Fruit fly (Drosophila melanogaster) whole organism, embryonic: ENCODE measurements around the gene cdi.

Source experiments
- CG10147 ChIP-seq: fragments of 200-800 bp; sonication (Bioruptor generic); optimal IDR thresholded peaks from 2 replicates; lab custom pipeline; 2019; ENCODE audit warnings: missing biosample characterization, mild to moderate bottlenecking, missing genetic modification characterization, moderate library complexity
- CG10462 ChIP-seq: fragments of 200-800 bp; sonication (Bioruptor generic); optimal IDR thresholded peaks from 2 replicates; lab custom pipeline; 2016; ENCODE audit warnings: missing biosample characterization, missing genetic modification characterization
- CG10959 ChIP-seq: fragments of 200-800 bp; sonication (Bioruptor generic); IDR thresholded peaks from 2 replicates; pipeline ENCODE4 v1.3.6; 2022; ENCODE audit warnings: missing biosample characterization, missing genetic modification characterization
- CG11560 ChIP-seq: fragments of 200-800 bp; sonication (Bioruptor generic); IDR thresholded peaks from 3 replicates; pipeline ENCODE4 v1.3.6; 2022; ENCODE audit warnings: missing biosample characterization, missing genetic modification characterization
- CG11696 ChIP-seq: fragments of 200-800 bp; sonication (Bioruptor generic); IDR thresholded peaks from 2 replicates; pipeline ENCODE4 v1.3.6; 2022; ENCODE audit warnings: missing biosample characterization, missing genetic modification characterization
- CG12391 ChIP-seq: fragments of 200-800 bp; sonication (Bioruptor generic); optimal IDR thresholded peaks from 3 replicates; lab custom pipeline; 2018; ENCODE audit warnings: missing biosample characterization, mild to moderate bottlenecking, missing genetic modification characterization, moderate library complexity
- CG12769 ChIP-seq: fragments of 200-800 bp; sonication (Bioruptor generic); optimal IDR thresholded peaks from 2 replicates; lab custom pipeline; 2019; ENCODE audit warnings: missing biosample characterization, mild to moderate bottlenecking, missing genetic modification characterization, moderate library complexity
- CG12942 ChIP-seq: fragments of 200-800 bp; sonication (Bioruptor generic); optimal IDR thresholded peaks from 3 replicates; lab custom pipeline; 2016; ENCODE audit warnings: missing biosample characterization, missing genetic modification characterization
- CG13123 ChIP-seq: fragments of 200-800 bp; sonication (Bioruptor generic); optimal IDR thresholded peaks from 2 replicates; lab custom pipeline; 2016; ENCODE audit warnings: missing biosample characterization, missing genetic modification characterization
- CG14710 ChIP-seq: fragments of 200-800 bp; sonication (Bioruptor generic); optimal IDR thresholded peaks from 3 replicates; lab custom pipeline; 2019; ENCODE audit warnings: missing biosample characterization, mild to moderate bottlenecking, missing genetic modification characterization, moderate library complexity
- CG15269 ChIP-seq: fragments of 200-800 bp; sonication (Bioruptor generic); optimal IDR thresholded peaks from 2 replicates; lab custom pipeline; 2018; ENCODE audit warnings: missing biosample characterization, mild to moderate bottlenecking, missing genetic modification characterization, moderate library complexity
- CG17385 ChIP-seq: fragments of 200-800 bp; sonication (Bioruptor generic); optimal IDR thresholded peaks from 3 replicates; lab custom pipeline; 2018; ENCODE audit warnings: missing biosample characterization, mild to moderate bottlenecking, missing genetic modification characterization
- CG18476 ChIP-seq: fragments of 200-800 bp; sonication (Bioruptor generic); optimal IDR thresholded peaks from 2 replicates; lab custom pipeline; 2016; ENCODE audit warnings: missing biosample characterization, mild to moderate bottlenecking, missing genetic modification characterization
- CG31224 ChIP-seq: fragments of 200-800 bp; sonication (Bioruptor generic); IDR thresholded peaks from 2 replicates; pipeline ENCODE4 v1.3.6; 2022; ENCODE audit warnings: missing biosample characterization, missing genetic modification characterization
- CG3847 ChIP-seq: fragments of 200-800 bp; sonication (Bioruptor generic); IDR thresholded peaks from 2 replicates; pipeline ENCODE4 v1.3.6; 2022; ENCODE audit warnings: missing biosample characterization, missing genetic modification characterization
- CG43689 ChIP-seq: fragments of 200-800 bp; sonication (Bioruptor generic); IDR thresholded peaks from 2 replicates; pipeline ENCODE4 v1.3.6; 2022; ENCODE audit warnings: missing biosample characterization, missing genetic modification characterization
- CG4854 ChIP-seq: fragments of 200-800 bp; sonication (Bioruptor generic); optimal IDR thresholded peaks from 2 replicates; lab custom pipeline; 2016; ENCODE audit warnings: missing biosample characterization, missing genetic modification characterization, inconsistent platforms
- CG6254 ChIP-seq: fragments of 200-800 bp; sonication (Bioruptor generic); optimal IDR thresholded peaks from 3 replicates; lab custom pipeline; 2017; ENCODE audit warnings: mild to moderate bottlenecking, missing biosample characterization, missing genetic modification reagents, missing genetic modification characterization
- CG6272 ChIP-seq: fragments of 200-800 bp; sonication (Bioruptor generic); IDR thresholded peaks from 2 replicates; pipeline ENCODE4 v1.3.6; 2022; ENCODE audit warnings: missing biosample characterization, missing genetic modification characterization
- CG8478 ChIP-seq: fragments of >200 bp; optimal IDR thresholded peaks from 2 replicates; lab custom pipeline; 2018
- CG9876 ChIP-seq: fragments of 200-800 bp; sonication (Bioruptor generic); optimal IDR thresholded peaks from 2 replicates; lab custom pipeline; 2016; ENCODE audit warnings: missing biosample characterization, missing genetic modification characterization
- CHES-1-like ChIP-seq: fragments of 200-800 bp; sonication (Bioruptor generic); optimal IDR thresholded peaks from 2 replicates; lab custom pipeline; 2016; ENCODE audit warnings: missing biosample characterization, missing genetic modification characterization
- D ChIP-seq, 2 experiments: fragments of 200-800 bp in 1 of 2; fragments of >200 bp in 1 of 2; sonication (Bioruptor generic) in 1 of 2; optimal IDR thresholded peaks; 2 replicates in 1 of 2; 3 replicates in 1 of 2; lab custom pipeline; 2017; ENCODE audit warnings: mild to moderate bottlenecking in 1 of 2, missing biosample characterization in 1 of 2, missing genetic modification characterization in 1 of 2, missing genetic modification reagents in 1 of 2
- Dad ChIP-seq: fragments of 200-800 bp; sonication (Bioruptor generic); optimal IDR thresholded peaks from 3 replicates; lab custom pipeline; 2016; ENCODE audit warnings: missing biosample characterization, missing genetic modification characterization
- Ets97D ChIP-seq: fragments of 200-800 bp; sonication (Bioruptor generic); optimal IDR thresholded peaks from 3 replicates; lab custom pipeline; 2016; ENCODE audit warnings: missing biosample characterization, missing genetic modification characterization
- HLH4C ChIP-seq: fragments of 200-800 bp; sonication (Bioruptor generic); IDR thresholded peaks from 3 replicates; pipeline ENCODE4 v1.3.6; 2022; ENCODE audit warnings: missing biosample characterization, missing genetic modification characterization; ENCODE audit not compliant: partially characterized antibody
- Hr3 ChIP-seq: fragments of 200-800 bp; sonication (Bioruptor generic); optimal IDR thresholded peaks from 3 replicates; lab custom pipeline; 2016; ENCODE audit warnings: missing biosample characterization, missing genetic modification characterization
- MBD-R2 ChIP-seq: fragments of 200-800 bp; sonication (Bioruptor generic); IDR thresholded peaks from 2 replicates; pipeline ENCODE4 v1.3.6; 2022; ENCODE audit warnings: missing biosample characterization, missing genetic modification characterization
- Mad ChIP-seq: fragments of 200-800 bp; sonication (Bioruptor generic); optimal IDR thresholded peaks from 2 replicates; lab custom pipeline; 2016; ENCODE audit warnings: missing biosample characterization, missing genetic modification characterization
- Med ChIP-seq: fragments of 200-800 bp; sonication (Bioruptor generic); peaks from one replicate; lab custom pipeline; 2016; ENCODE audit warnings: missing biosample characterization, missing genetic modification characterization, mild to moderate bottlenecking, inconsistent platforms, moderate library complexity
- Mes4 ChIP-seq: fragments of 200-800 bp; sonication (Bioruptor generic); optimal IDR thresholded peaks from 2 replicates; lab custom pipeline; 2016; ENCODE audit warnings: missing biosample characterization, missing genetic modification characterization
- Ravus ChIP-seq: fragments of 200-800 bp; sonication (Bioruptor generic); IDR thresholded peaks from 2 replicates; pipeline ENCODE4 v1.3.6; 2022; ENCODE audit warnings: missing biosample characterization, missing genetic modification characterization
- Sry-δ ChIP-seq: fragments of 200-800 bp; sonication (Bioruptor generic); optimal IDR thresholded peaks from 2 replicates; lab custom pipeline; 2016; ENCODE audit warnings: missing biosample characterization, missing genetic modification characterization
- Taf1 ChIP-seq: fragments of 200-800 bp; sonication (Bioruptor generic); IDR thresholded peaks from 2 replicates; pipeline ENCODE4 v1.3.6; 2022; ENCODE audit warnings: missing biosample characterization, missing genetic modification characterization
- Tbp ChIP-seq: fragments of >200 bp; optimal IDR thresholded peaks from 2 replicates; lab custom pipeline; 2018; ENCODE audit warnings: missing biosample characterization, missing genetic modification characterization
- bowl ChIP-seq: fragments of 200-800 bp; sonication (Bioruptor generic); IDR thresholded peaks from 2 replicates; pipeline ENCODE4 v1.3.6; 2022; ENCODE audit warnings: missing biosample characterization, missing genetic modification characterization
- cg ChIP-seq: fragments of 200-800 bp; sonication (Bioruptor generic); optimal IDR thresholded peaks from 3 replicates; lab custom pipeline; 2019; ENCODE audit warnings: missing biosample characterization, mild to moderate bottlenecking, missing genetic modification characterization, moderate library complexity
- dati ChIP-seq: fragments of 200-800 bp; sonication (Bioruptor generic); IDR thresholded peaks from 2 replicates; pipeline ENCODE4 v1.3.6; 2022; ENCODE audit warnings: missing biosample characterization, missing genetic modification characterization
- ewg ChIP-seq: fragments of 200-800 bp; sonication (Bioruptor generic); optimal IDR thresholded peaks from 3 replicates; lab custom pipeline; 2017; ENCODE audit warnings: mild to moderate bottlenecking, missing biosample characterization, missing genetic modification reagents, missing genetic modification characterization
- exex ChIP-seq: fragments of 200-800 bp; sonication (Bioruptor generic); optimal IDR thresholded peaks from 4 replicates; lab custom pipeline; 2018; ENCODE audit warnings: missing biosample characterization, mild to moderate bottlenecking, missing genetic modification characterization, moderate library complexity
- gfzf ChIP-seq: fragments of 200-800 bp; sonication (Bioruptor generic); optimal IDR thresholded peaks from 2 replicates; lab custom pipeline; 2016; ENCODE audit warnings: missing biosample characterization, mild to moderate bottlenecking, missing genetic modification characterization, moderate library complexity
- klu ChIP-seq: fragments of 200-800 bp; sonication (Bioruptor generic); IDR thresholded peaks from 2 replicates; pipeline ENCODE4 v1.3.6; 2022; ENCODE audit warnings: missing biosample characterization, missing genetic modification characterization
- lov ChIP-seq, 2 experiments: fragments of 200-800 bp in 1 of 2; fragments of >200 bp in 1 of 2; sonication (Bioruptor generic) in 1 of 2; IDR thresholded peaks in 1 of 2; optimal IDR thresholded peaks in 1 of 2; 2 replicates in 1 of 2; 3 replicates in 1 of 2; pipeline versions ENCODE4 v1.3.6 to Lab custom; 2017 to 2022; ENCODE audit warnings: missing biosample characterization in 1 of 2, missing genetic modification characterization in 1 of 2
- luna ChIP-seq: fragments of 200-800 bp; sonication (Bioruptor generic); optimal IDR thresholded peaks from 2 replicates; lab custom pipeline; 2016; ENCODE audit warnings: missing biosample characterization, missing genetic modification characterization
- mirr ChIP-seq: fragments of 200-800 bp; sonication (Bioruptor generic); optimal IDR thresholded peaks from 3 replicates; lab custom pipeline; 2018; ENCODE audit warnings: missing biosample characterization, mild to moderate bottlenecking, missing genetic modification characterization
- nau ChIP-seq: fragments of 200-800 bp; sonication (Bioruptor generic); optimal IDR thresholded peaks from 3 replicates; lab custom pipeline; 2017; ENCODE audit warnings: missing biosample characterization, mild to moderate bottlenecking, missing genetic modification characterization, missing genetic modification reagents
- onecut ChIP-seq: fragments of 200-800 bp; sonication (Bioruptor generic); IDR thresholded peaks from 2 replicates; pipeline ENCODE4 v1.3.6; 2022; ENCODE audit warnings: missing biosample characterization, missing genetic modification characterization
- shn ChIP-seq: fragments of 200-800 bp; sonication (Bioruptor generic); optimal IDR thresholded peaks from 3 replicates; lab custom pipeline; 2016; ENCODE audit warnings: missing biosample characterization, missing genetic modification characterization
- slou ChIP-seq: fragments of 200-800 bp; sonication (Bioruptor generic); optimal IDR thresholded peaks from 3 replicates; lab custom pipeline; 2016; ENCODE audit warnings: missing biosample characterization, missing genetic modification characterization
- unpg ChIP-seq: fragments of 200-800 bp; sonication (Bioruptor generic); optimal IDR thresholded peaks from 3 replicates; lab custom pipeline; 2018; ENCODE audit warnings: missing biosample characterization, mild to moderate bottlenecking, missing genetic modification characterization, moderate library complexity

cdi gene

DNA sequence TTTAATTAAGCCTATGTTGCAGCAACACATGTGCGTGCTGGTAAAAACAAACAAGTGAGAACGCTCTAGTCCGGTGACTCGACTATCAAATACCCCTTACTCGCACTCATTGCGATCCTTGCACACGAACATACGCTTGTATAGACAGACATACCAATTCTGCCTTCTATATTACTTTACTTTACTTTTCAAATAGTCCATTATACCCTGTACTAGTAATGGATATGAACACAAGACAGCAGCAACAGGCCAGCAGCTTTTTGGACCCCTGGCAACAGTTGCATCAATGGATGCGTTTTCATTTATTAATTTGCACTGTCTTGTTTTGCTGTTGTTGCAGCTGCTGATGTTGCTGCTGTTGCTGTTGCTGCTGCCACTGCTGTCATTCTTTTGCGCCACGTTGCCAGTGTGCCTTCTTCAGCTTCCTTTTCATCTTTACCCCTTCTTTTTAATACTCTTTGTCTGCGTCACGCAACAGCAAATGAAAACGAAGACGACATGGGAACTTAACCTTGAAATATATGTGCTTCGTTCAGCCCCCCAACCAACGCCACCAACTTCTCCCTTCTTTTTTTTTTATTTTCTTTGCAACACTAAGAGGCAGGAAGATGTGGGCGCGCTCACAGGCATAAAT, 24.6 kb upstream of the cdi start (continued):
- TF ChIP-seq dati (GFP tag; lab: Robert Waterston, UW) (0 out of 2 replicates have a peak, but pooled peaks have one; percentile 22), exex (tag; lab: Kevin White, UChicago) (no peak), HLH4C (GFP tag; lab: Robert Waterston, UW) (peak; percentile 10; the same call in 1 of the 3 replicates), Mad (GFP tag; lab: Kevin White, UChicago) (no peak), CG15269 (tag; lab: Kevin White, UChicago) (no peak), CG10959 (GFP tag; lab: Robert Waterston, UW) (peak; percentile 52; the same call in 1 of the 2 replicates), luna (GFP tag; lab: Kevin White, UChicago) (no peak), Tbp (GFP tag; lab: Kevin White, UChicago) (no peak), CG12942 (no peak), CG10462 (GFP tag; lab: Kevin White, UChicago) (no peak), CG9876 (no peak), CG6254 (GFP tag; lab: Kevin White, UChicago) (no peak), Dad (GFP tag; lab: Kevin White, UChicago) (no peak), klu (GFP tag; lab: Robert Waterston, UW) (no peak), CG4854 (GFP tag; lab: Kevin White, UChicago) (no peak), CG17385 (GFP tag; lab: Kevin White, UChicago) (no peak), bowl (no peak), CG13123 (GFP tag; lab: Kevin White, UChicago) (no peak), CG12391 (tag; lab: Kevin White, UChicago) (peak; percentile 31), Mes4 (GFP tag; lab: Kevin White, UChicago) (no peak), lov (optimal IDR thresholded peaks at IDR 0.05; lab: Kevin White, UChicago) (no peak), lov (GFP tag; IDR thresholded peaks at IDR 0.05; lab: Robert Waterston, UW) (0 out of 3 replicates have a peak, but pooled peaks have one; percentile 46), ewg (peak; percentile 10), CG11696 (GFP tag; lab: Robert Waterston, UW) (no peak), CG11560 (tag; lab: Robert Waterston, UW) (no peak), CHES-1-like (GFP tag; lab: Kevin White, UChicago) (no peak), CG8478 (lab: Kevin White, UChicago) (no peak), Taf1 (GFP tag; lab: Robert Waterston, UW) (no peak), CG6272 (GFP tag; lab: Robert Waterston, UW) (peak; percentile 5; the same call in 1 of the 2 replicates), Ravus (no peak), CG3847 (GFP tag; lab: Robert Waterston, UW) (no peak), Med (GFP tag; lab: Kevin White, UChicago) (no peak), CG43689 (GFP tag; lab: Robert Waterston, UW) (no peak), gfzf (GFP tag; lab: Kevin White, UChicago) (no peak), CG14710 (peak; percentile 17), CG12769 (no peak), CG18476 (no peak), unpg (GFP tag; lab: Kevin White, UChicago) (peak; percentile 7), CG31224 (GFP tag; lab: Robert Waterston, UW) (no peak), Ets97D (no peak), CG10147 (no peak), onecut (no peak), shn (no peak), MBD-R2 (GFP tag; lab: Robert Waterston, UW) (no peak), slou (GFP tag; lab: Kevin White, UChicago) (no peak), cg (no peak), Sry-δ (GFP tag; lab: Kevin White, UChicago) (no peak), nau (GFP tag; lab: Kevin White, UChicago) (no peak), Hr3 (GFP tag; lab: Kevin White, UChicago) (no peak), D (optimal IDR thresholded peaks at IDR 0.05; lab: Kevin White, UChicago) (no peak), D (GFP tag; optimal IDR thresholded peaks at IDR 0.05; lab: Kevin White, UChicago) (no peak), mirr (GFP tag; lab: Kevin White, UChicago) (no peak)
